Fruit fly (Drosophila melanogaster) whole organism, embryonic: ENCODE data around the gene Liprin-alpha.
A peak's percentile ranks its signal among the peaks of the same experiment; 100 is the strongest.

Experiments used
- Antp ChIP-seq: fragments of 200-800 bp; sonication (Bioruptor generic); optimal IDR thresholded peaks from 3 replicates; lab custom pipeline; 2016; ENCODE audit warnings: missing biosample characterization, missing genetic modification characterization
- BEAF-32 ChIP-seq: fragments of 200-800 bp; sonication (Bioruptor generic); optimal IDR thresholded peaks from 3 replicates; lab custom pipeline; 2017; ENCODE audit warnings: missing biosample characterization, missing genetic modification characterization, mild to moderate bottlenecking, moderate library complexity, missing genetic modification reagents
- Bgb ChIP-seq: fragments of 200-800 bp; sonication (Bioruptor generic); IDR thresholded peaks from 2 replicates; pipeline ENCODE4 v1.3.6; 2022; ENCODE audit warnings: missing biosample characterization, missing genetic modification characterization; ENCODE audit not compliant: partially characterized antibody
- CG1024 ChIP-seq: fragments of 200-800 bp; sonication (Bioruptor generic); IDR thresholded peaks from 2 replicates; pipeline ENCODE4 v1.3.6; 2022; ENCODE audit warnings: missing biosample characterization, missing genetic modification characterization
- CG10979 ChIP-seq: fragments of 200-800 bp; sonication (Bioruptor generic); optimal IDR thresholded peaks from 2 replicates; lab custom pipeline; 2018; ENCODE audit warnings: missing biosample characterization, mild to moderate bottlenecking, missing genetic modification characterization, moderate library complexity
- CG11085 ChIP-seq: fragments of 200-800 bp; sonication (Bioruptor generic); IDR thresholded peaks from 2 replicates; pipeline ENCODE4 v1.3.6; 2022; ENCODE audit warnings: missing biosample characterization, missing genetic modification characterization
- CG11695 ChIP-seq: fragments of 200-800 bp; sonication (Bioruptor generic); IDR thresholded peaks from 3 replicates; pipeline ENCODE4 v1.3.6; 2022; ENCODE audit warnings: missing biosample characterization, missing genetic modification characterization
- CG12236 ChIP-seq: fragments of 200-800 bp; sonication (Bioruptor generic); optimal IDR thresholded peaks from 2 replicates; lab custom pipeline; 2016; ENCODE audit warnings: missing biosample characterization, missing genetic modification characterization
- CG12391 ChIP-seq: fragments of 200-800 bp; sonication (Bioruptor generic); optimal IDR thresholded peaks from 3 replicates; lab custom pipeline; 2018; ENCODE audit warnings: missing biosample characterization, mild to moderate bottlenecking, missing genetic modification characterization, moderate library complexity
- CG14667 ChIP-seq: fragments of 200-800 bp; sonication (Bioruptor generic); IDR thresholded peaks from 2 replicates; pipeline ENCODE4 v1.3.6; 2022; ENCODE audit warnings: missing biosample characterization, missing genetic modification characterization
- CG15696 ChIP-seq: fragments of 200-800 bp; sonication (Bioruptor generic); optimal IDR thresholded peaks from 2 replicates; lab custom pipeline; 2019; ENCODE audit warnings: missing biosample characterization, mild to moderate bottlenecking, missing genetic modification characterization, moderate library complexity
- CG17361 ChIP-seq: fragments of 200-800 bp; sonication (Bioruptor generic); IDR thresholded peaks from 3 replicates; pipeline ENCODE4 v1.3.6; 2022; ENCODE audit warnings: missing biosample characterization, missing genetic modification characterization
- CG18476 ChIP-seq: fragments of 200-800 bp; sonication (Bioruptor generic); optimal IDR thresholded peaks from 2 replicates; lab custom pipeline; 2016; ENCODE audit warnings: missing biosample characterization, mild to moderate bottlenecking, missing genetic modification characterization
- CG2678 ChIP-seq: fragments of 200-800 bp; sonication (Bioruptor generic); optimal IDR thresholded peaks from 3 replicates; lab custom pipeline; 2019; ENCODE audit warnings: missing biosample characterization, mild to moderate bottlenecking, missing genetic modification characterization, moderate library complexity
- CG30403 ChIP-seq: fragments of 200-800 bp; sonication (Bioruptor generic); optimal IDR thresholded peaks from 3 replicates; lab custom pipeline; 2016; ENCODE audit warnings: missing biosample characterization, missing genetic modification characterization
- CG32767 ChIP-seq: fragments of 200-800 bp; sonication (Bioruptor generic); IDR thresholded peaks from 2 replicates; pipeline ENCODE4 v1.3.6; 2022; ENCODE audit warnings: missing biosample characterization, missing genetic modification characterization
- CG3281 ChIP-seq: fragments of 200-800 bp; sonication (Bioruptor generic); optimal IDR thresholded peaks from 3 replicates; lab custom pipeline; 2017; ENCODE audit warnings: missing biosample characterization, mild to moderate bottlenecking, missing genetic modification characterization
- Drgx ChIP-seq: fragments of 200-800 bp; sonication (Bioruptor generic); IDR thresholded peaks from 2 replicates; pipeline ENCODE4 v1.3.6; 2022; ENCODE audit warnings: missing biosample characterization, missing genetic modification characterization
- E2f1 ChIP-seq: fragments of 200-800 bp; sonication (Bioruptor generic); IDR thresholded peaks from 2 replicates; pipeline ENCODE4 v1.3.6; 2022; ENCODE audit warnings: missing biosample characterization, missing genetic modification characterization
- Fer1 ChIP-seq: fragments of 200-800 bp; sonication (Bioruptor generic); optimal IDR thresholded peaks from 2 replicates; lab custom pipeline; 2017; ENCODE audit warnings: missing biosample characterization, mild to moderate bottlenecking, missing genetic modification characterization
- Fer3 ChIP-seq: fragments of 200-800 bp; sonication (Bioruptor generic); optimal IDR thresholded peaks from 2 replicates; lab custom pipeline; 2018; ENCODE audit warnings: missing biosample characterization, mild to moderate bottlenecking, missing genetic modification characterization, moderate library complexity
- HLH3B ChIP-seq: fragments of 200-800 bp; sonication (Bioruptor generic); IDR thresholded peaks from 2 replicates; pipeline ENCODE4 v1.3.6; 2022; ENCODE audit warnings: missing biosample characterization, missing genetic modification characterization
- Hmx ChIP-seq: fragments of 200-800 bp; sonication (Bioruptor generic); optimal IDR thresholded peaks from 2 replicates; lab custom pipeline; 2016; ENCODE audit warnings: missing biosample characterization, missing genetic modification characterization
- Lpt ChIP-seq: fragments of >200 bp; optimal IDR thresholded peaks from 2 replicates; lab custom pipeline; 2018; ENCODE audit warnings: missing biosample characterization, missing genetic modification characterization
- Med ChIP-seq: fragments of 200-800 bp; sonication (Bioruptor generic); peaks from one replicate; lab custom pipeline; 2016; ENCODE audit warnings: missing biosample characterization, missing genetic modification characterization, mild to moderate bottlenecking, inconsistent platforms, moderate library complexity
- Mrtf ChIP-seq: fragments of 200-800 bp; sonication (Bioruptor generic); IDR thresholded peaks from 3 replicates; pipeline ENCODE4 v1.3.6; 2022; ENCODE audit warnings: missing biosample characterization, missing genetic modification characterization
- NfI ChIP-seq: fragments of 200-800 bp; sonication (Bioruptor generic); optimal IDR thresholded peaks from 3 replicates; lab custom pipeline; 2018; ENCODE audit warnings: missing biosample characterization, mild to moderate bottlenecking, missing genetic modification characterization, moderate library complexity
- Ptx1 ChIP-seq: fragments of 200-800 bp; sonication (Bioruptor generic); IDR thresholded peaks from 2 replicates; pipeline ENCODE4 v1.3.6; 2022; ENCODE audit warnings: missing biosample characterization, missing genetic modification characterization
- Ssrp ChIP-seq: fragments of 200-800 bp; sonication (Bioruptor generic); optimal IDR thresholded peaks from 2 replicates; lab custom pipeline; 2018; ENCODE audit warnings: missing biosample characterization, mild to moderate bottlenecking, missing genetic modification characterization, moderate library complexity
- Vsx1 ChIP-seq: fragments of 200-800 bp; sonication (Bioruptor generic); optimal IDR thresholded peaks from 2 replicates; lab custom pipeline; 2017; ENCODE audit warnings: missing biosample characterization, mild to moderate bottlenecking, missing genetic modification characterization, missing genetic modification reagents
- bsh ChIP-seq, 2 experiments: fragments of 200-800 bp; sonication (Bioruptor generic); optimal IDR thresholded peaks; 2 replicates each; lab custom pipeline; 2017 to 2018; ENCODE audit warnings: mild to moderate bottlenecking in 2 of 2, missing biosample characterization in 2 of 2, missing genetic modification characterization in 2 of 2, moderate library complexity in 1 of 2
- caup ChIP-seq: fragments of 200-800 bp; sonication (Bioruptor generic); optimal IDR thresholded peaks from 3 replicates; lab custom pipeline; 2017; ENCODE audit warnings: missing biosample characterization, mild to moderate bottlenecking, missing genetic modification characterization, moderate library complexity; ENCODE audit not compliant: severe bottlenecking
- chif ChIP-seq, 2 experiments: fragments of 200-800 bp; sonication (Bioruptor generic); optimal IDR thresholded peaks; 3 replicates each; lab custom pipeline; 2016; ENCODE audit warnings: missing biosample characterization in 2 of 2, missing genetic modification characterization in 2 of 2
- crol ChIP-seq: fragments of 200-800 bp; sonication (Bioruptor generic); IDR thresholded peaks from 2 replicates; pipeline ENCODE4 v1.3.6; 2022; ENCODE audit warnings: missing biosample characterization, missing genetic modification characterization
- dan ChIP-seq: fragments of 200-800 bp; sonication (Bioruptor generic); IDR thresholded peaks from 2 replicates; pipeline ENCODE4 v1.3.6; 2022; ENCODE audit warnings: missing biosample characterization, missing genetic modification characterization
- ewg ChIP-seq: fragments of 200-800 bp; sonication (Bioruptor generic); optimal IDR thresholded peaks from 3 replicates; lab custom pipeline; 2017; ENCODE audit warnings: mild to moderate bottlenecking, missing biosample characterization, missing genetic modification reagents, missing genetic modification characterization
- fd96Cb ChIP-seq: fragments of 200-800 bp; sonication (Bioruptor generic); optimal IDR thresholded peaks from 2 replicates; lab custom pipeline; 2018; ENCODE audit warnings: missing biosample characterization, mild to moderate bottlenecking, missing genetic modification characterization, moderate library complexity
- jigr1 ChIP-seq: fragments of 200-800 bp; sonication (Bioruptor generic); IDR thresholded peaks from 3 replicates; pipeline ENCODE4 v1.3.6; 2022; ENCODE audit warnings: missing biosample characterization, missing genetic modification characterization
- lab ChIP-seq: fragments of 200-800 bp; sonication (Bioruptor generic); optimal IDR thresholded peaks from 3 replicates; lab custom pipeline; 2017; ENCODE audit warnings: missing biosample characterization, missing genetic modification characterization, mild to moderate bottlenecking, moderate library complexity, missing genetic modification reagents
- pan ChIP-seq, 4 experiments: fragments of >200 bp in 3 of 4; fragments of 200-800 bp in 1 of 4; sonication (Bioruptor generic) in 1 of 4; optimal IDR thresholded peaks in 3 of 4; IDR thresholded peaks in 1 of 4; 2 replicates each; pipeline versions ENCODE4 v1.3.6 to Lab custom; 2017 to 2022; ENCODE audit warnings: missing biosample characterization in 2 of 4, missing genetic modification characterization in 2 of 4, mixed read lengths in 1 of 4
- prd ChIP-seq, 3 experiments: fragments of >200 bp in 2 of 3; fragments of 200-800 bp in 1 of 3; sonication (Bioruptor generic) in 1 of 3; optimal IDR thresholded peaks in 2 of 3; IDR thresholded peaks in 1 of 3; 2 replicates in 2 of 3; 3 replicates in 1 of 3; pipeline versions ENCODE4 v1.3.6 to Lab custom; 2017 to 2022; ENCODE audit warnings: missing biosample characterization in 1 of 3, missing genetic modification characterization in 1 of 3
- ranshi ChIP-seq: fragments of 200-800 bp; sonication (Bioruptor generic); IDR thresholded peaks from 2 replicates; pipeline ENCODE4 v1.3.6; 2022; ENCODE audit warnings: missing biosample characterization, missing genetic modification characterization
- seq ChIP-seq: fragments of 200-800 bp; sonication (Bioruptor generic); IDR thresholded peaks from 2 replicates; pipeline ENCODE4 v1.3.6; 2022; ENCODE audit warnings: missing biosample characterization, missing genetic modification characterization
- sima ChIP-seq: fragments of 200-800 bp; sonication (Bioruptor generic); optimal IDR thresholded peaks from 2 replicates; lab custom pipeline; 2016; ENCODE audit warnings: missing biosample characterization, missing genetic modification characterization
- ssp ChIP-seq: fragments of 200-800 bp; sonication (Bioruptor generic); IDR thresholded peaks from 2 replicates; pipeline ENCODE4 v1.3.6; 2022; ENCODE audit warnings: missing biosample characterization, missing genetic modification characterization
- unpg ChIP-seq: fragments of 200-800 bp; sonication (Bioruptor generic); optimal IDR thresholded peaks from 3 replicates; lab custom pipeline; 2018; ENCODE audit warnings: missing biosample characterization, mild to moderate bottlenecking, missing genetic modification characterization, moderate library complexity
- zfh1 ChIP-seq: fragments of 200-800 bp; sonication (Bioruptor generic); IDR thresholded peaks from 3 replicates; pipeline ENCODE4 v1.3.6; 2022; ENCODE audit warnings: missing biosample characterization, missing genetic modification characterization
- zfh2 ChIP-seq: fragments of 200-800 bp; sonication (Bioruptor generic); optimal IDR thresholded peaks from 2 replicates; lab custom pipeline; 2016; ENCODE audit warnings: missing biosample characterization, missing genetic modification characterization

Liprin-alpha gene

DNA sequence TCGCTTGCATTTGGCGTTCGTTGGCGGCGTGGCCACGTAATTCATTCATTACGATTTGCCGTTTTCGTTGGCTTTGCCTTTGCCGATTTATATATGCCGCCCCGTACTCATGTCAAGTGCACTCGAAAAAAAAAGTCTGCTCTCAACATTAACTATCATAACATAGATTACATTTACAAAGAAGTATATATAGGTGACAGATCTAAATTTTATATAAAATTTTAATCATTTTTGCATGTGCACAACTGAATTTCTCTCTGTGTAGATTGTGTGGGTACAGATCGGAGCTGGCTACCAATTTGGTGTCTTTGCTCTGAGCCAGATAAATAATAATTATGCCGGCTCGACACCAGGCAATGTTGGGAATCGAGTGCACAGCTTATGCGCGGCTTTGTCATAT is 25.3 kb upstream of the Liprin-alpha start (continued):
- peak; percentile 56; the same call in 1 of the 2 replicates for TF ChIP-seq ranshi (GFP tag; lab: Robert Waterston, UW)
- TF ChIP-seq NfI (GFP tag; lab: Kevin White, UChicago) = peak; percentile 27
- no peak for TF ChIP-seq Bgb (GFP tag; lab: Robert Waterston, UW)
- peak; percentile 40 for TF ChIP-seq CG12391 (tag; lab: Kevin White, UChicago)
- no peak for TF ChIP-seq Lpt (GFP tag; lab: Kevin White, UChicago)
- peak; percentile 21 for TF ChIP-seq CG12236
- TF ChIP-seq jigr1 (GFP tag; lab: Robert Waterston, UW) = peak; percentile 32; the same call in 1 of the 3 replicates
- peak; percentile 63 for TF ChIP-seq E2f1 (GFP tag; lab: Robert Waterston, UW)
- peak; percentile 5 for TF ChIP-seq CG15696 (tag; lab: Kevin White, UChicago)
- no peak for TF ChIP-seq ewg (GFP tag; lab: Kevin White, UChicago)
- 0 out of 2 replicates have a peak, but pooled peaks have one; percentile 23 for TF ChIP-seq dan (GFP tag; lab: Robert Waterston, UW)
- no peak for TF ChIP-seq BEAF-32 (GFP tag; lab: Kevin White, UChicago)
- peak in 1 of 2 experiments; percentile 52 for TF ChIP-seq bsh (GFP tag; optimal IDR thresholded peaks at IDR 0.05; lab: Kevin White, UChicago)
- peak; percentile 63; the same call in 1 of the 2 replicates for TF ChIP-seq seq
- peak; percentile 84 for TF ChIP-seq Med
- no peak for TF ChIP-seq CG3281 (GFP tag; lab: Kevin White, UChicago)
- peak; percentile 49 for TF ChIP-seq CG30403 (GFP tag; lab: Kevin White, UChicago)
- TF ChIP-seq CG2678 = peak; percentile 49
- no peak for TF ChIP-seq sima
- peak; percentile 20; the same call in 1 of the 3 replicates for TF ChIP-seq CG11695 (GFP tag; lab: Robert Waterston, UW)
- peak; percentile 48 for TF ChIP-seq lab (GFP tag; lab: Kevin White, UChicago)
- TF ChIP-seq ssp = peak; percentile 32; the same call in 1 of the 2 replicates
- no peak for TF ChIP-seq Hmx
- peak; percentile 1 for TF ChIP-seq caup (GFP tag; lab: Kevin White, UChicago)
- peak; percentile 29 for TF ChIP-seq fd96Cb (tag; lab: Kevin White, UChicago)
- TF ChIP-seq crol = no peak
- TF ChIP-seq CG1024 (GFP tag; lab: Robert Waterston, UW) = 0 out of 2 replicates have a peak, but pooled peaks have one; percentile 17
- peak; percentile 74; the same call in 2 of the 3 replicates for TF ChIP-seq zfh1 (GFP tag; lab: Robert Waterston, UW)
- no peak for TF ChIP-seq Vsx1 (GFP tag; lab: Kevin White, UChicago)
- peak; percentile 80 for TF ChIP-seq Drgx (GFP tag; lab: Robert Waterston, UW)
- peak; percentile 39; the same call in 1 of the 3 replicates for TF ChIP-seq CG17361 (GFP tag; lab: Robert Waterston, UW)
- peak; percentile 14 to 57 for TF ChIP-seq chif (GFP tag; optimal IDR thresholded peaks at IDR 0.05; lab: Kevin White, UChicago)
- TF ChIP-seq Antp = peak; percentile 9
- peak; percentile 1 for TF ChIP-seq zfh2
- TF ChIP-seq prd (optimal IDR thresholded peaks at IDR 0.05; lab: Kevin White, UChicago) = no peak
- TF ChIP-seq prd (GFP tag; IDR thresholded peaks at IDR 0.05; lab: Robert Waterston, UW) = peak; percentile 87
- TF ChIP-seq Fer3 (tag; lab: Kevin White, UChicago) = peak; percentile 22
- TF ChIP-seq CG18476 (GFP tag; lab: Kevin White, UChicago) = peak; percentile 4
- peak; percentile 2 for TF ChIP-seq Fer1 (GFP tag; lab: Kevin White, UChicago)
- peak; percentile 49; the same call in 1 of the 2 replicates for TF ChIP-seq CG14667 (GFP tag; lab: Robert Waterston, UW)
- peak; percentile 62; the same call in 1 of the 3 replicates for TF ChIP-seq Mrtf (GFP tag; lab: Robert Waterston, UW)
- TF ChIP-seq Ptx1 (GFP tag; lab: Robert Waterston, UW) = peak; percentile 72
- peak; percentile 45 for TF ChIP-seq CG10979 (tag; lab: Kevin White, UChicago)
- peak; percentile 70 for TF ChIP-seq HLH3B
- TF ChIP-seq Ssrp = peak; percentile 42
- TF ChIP-seq unpg (GFP tag; lab: Kevin White, UChicago) = peak; percentile 65
- 0 out of 2 replicates have a peak, but pooled peaks have one; percentile 18 for TF ChIP-seq CG11085 (GFP tag; lab: Robert Waterston, UW)
- peak; percentile 58 for TF ChIP-seq CG32767
- TF ChIP-seq pan (optimal IDR thresholded peaks at IDR 0.05; lab: Kevin White, UChicago) = no peak
- peak in 1 of 2 experiments; percentile 78 for TF ChIP-seq pan (GFP tag; optimal IDR thresholded peaks at IDR 0.05 in 1 of 2, IDR thresholded peaks at IDR 0.05 in 1 of 2)
